Worm (Caenorhabditis elegans): ENCODE measurements around the gene clec-265.

ce11 chrX:2983996-2984395 is 47.6 kb upstream of the clec-265 start, which contains the start of gene osm-5:
- TF ChIP-seq lin-39 (tag; optimal IDR thresholded peaks at IDR 0.05) (no peak), snpc-4 (tag; optimal IDR thresholded peaks at IDR 0.05) (no peak), ztf-4 (tag; optimal IDR thresholded peaks at IDR 0.05) (no peak), ceh-16 (tag; optimal IDR thresholded peaks at IDR 0.05) (no peak), mdl-1 (tag; optimal IDR thresholded peaks at IDR 0.05) (no peak), zag-1 (tag; optimal IDR thresholded peaks at IDR 0.05) (no peak), nhr-237 (tag; optimal IDR thresholded peaks at IDR 0.05) (no peak), nhr-76 (tag; optimal IDR thresholded peaks at IDR 0.05) (no peak), pqm-1 (tag; optimal IDR thresholded peaks at IDR 0.05) (no peak), skn-1 (tag; optimal IDR thresholded peaks at IDR 0.05) (no peak), fos-1 (tag; optimal IDR thresholded peaks at IDR 0.05) (no peak)

Measured in whole organism, L3 larva.